Worm (Caenorhabditis elegans): ENCODE measurements around the gene K08B4.7.

The K08B4.7 gene

DNA sequence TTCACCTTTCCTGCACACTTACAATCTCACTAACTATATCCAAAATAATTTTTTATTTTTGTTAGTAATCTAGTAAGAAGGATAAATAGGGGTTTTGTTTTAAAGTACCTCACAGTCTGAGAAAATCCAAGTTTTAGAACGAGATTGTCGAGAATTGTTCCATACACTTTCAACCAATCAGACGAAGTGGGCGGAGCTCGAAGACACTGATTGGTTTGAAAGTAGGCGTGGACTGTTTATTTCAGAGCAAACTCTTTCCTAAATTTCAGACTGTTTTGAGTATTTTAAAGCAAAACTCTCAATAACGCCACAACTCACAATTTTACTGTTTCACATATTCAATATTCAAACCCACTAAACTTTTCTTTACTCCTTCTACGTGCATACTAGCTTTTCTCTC, 21.2 kb downstream of the K08B4.7 start:
- TF ChIP-seq lsy-2 (tag; optimal IDR thresholded peaks at IDR 0.05), result no peak
- TF ChIP-seq jun-1 (tag; optimal IDR thresholded peaks at IDR 0.05), result no peak
- TF ChIP-seq zfp-3 (GFP tag; conservative IDR thresholded peaks at IDR 0.05), result no peak
- no peak for TF ChIP-seq nhr-28 (tag; optimal IDR thresholded peaks at IDR 0.05)
- TF ChIP-seq ces-1 (GFP tag; optimal IDR thresholded peaks at IDR 0.05), result no peak
- no peak for TF ChIP-seq ZK337.2 (GFP tag; IDR thresholded peaks at IDR 0.05)
- no peak for TF ChIP-seq set-16 (GFP tag; IDR thresholded peaks at IDR 0.05)
- no peak for TF ChIP-seq zip-11 (GFP tag; IDR thresholded peaks at IDR 0.05)
- TF ChIP-seq spr-1 (tag; optimal IDR thresholded peaks at IDR 0.05), result no peak
- TF ChIP-seq cey-2 (tag; optimal IDR thresholded peaks at IDR 0.05; ENCODE audit: borderline replicate concordance, insufficient read depth), result no peak
- no peak for TF ChIP-seq daf-8 (GFP tag; IDR thresholded peaks at IDR 0.05)
- no peak for TF ChIP-seq zag-1 (tag; optimal IDR thresholded peaks at IDR 0.05)
- TF ChIP-seq pqm-1 (tag; optimal IDR thresholded peaks at IDR 0.05), result no peak

DNA sequence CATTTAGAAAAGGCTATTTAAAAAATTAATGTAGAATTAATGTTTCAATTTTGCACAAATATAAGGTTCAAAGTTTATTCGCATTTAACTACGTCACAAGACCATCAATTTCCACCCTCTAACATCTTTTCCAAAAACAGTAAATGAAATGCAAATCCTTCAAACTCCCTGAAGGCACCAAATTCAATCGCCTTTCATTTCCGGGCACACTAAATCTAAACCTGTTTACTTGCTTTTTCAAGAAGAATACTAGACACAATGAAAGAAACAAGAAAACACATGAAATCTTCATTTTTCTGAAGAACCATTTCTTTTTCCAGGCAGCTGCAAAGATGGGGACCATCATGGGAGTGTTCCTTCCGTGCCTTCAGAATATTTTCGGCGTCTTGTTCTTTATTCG, 27.0 kb downstream of the K08B4.7 start:
- TF ChIP-seq dmd-8 (GFP tag; IDR thresholded peaks at IDR 0.05), result no peak
- no peak for TF ChIP-seq daf-12 (tag; optimal IDR thresholded peaks at IDR 0.05)
- TF ChIP-seq fkh-10 (GFP tag; optimal IDR thresholded peaks at IDR 0.05), result peak; percentile 75
- TF ChIP-seq F37D6.2 (tag; optimal IDR thresholded peaks at IDR 0.05), result no peak
- no peak for TF ChIP-seq ZK337.2 (GFP tag; IDR thresholded peaks at IDR 0.05)
- no peak for TF ChIP-seq nhr-28 (tag; optimal IDR thresholded peaks at IDR 0.05)
- no peak for TF ChIP-seq nhr-77 (tag; optimal IDR thresholded peaks at IDR 0.05)
- TF ChIP-seq F26F4.8 (GFP tag; conservative IDR thresholded peaks at IDR 0.05), result no peak
- TF ChIP-seq nhr-6 (tag; optimal IDR thresholded peaks at IDR 0.05), result no peak
- no peak for TF ChIP-seq ZK546.5 (tag; optimal IDR thresholded peaks at IDR 0.05)
- peak; percentile 31 for TF ChIP-seq ces-1 (GFP tag; optimal IDR thresholded peaks at IDR 0.05)
- TF ChIP-seq saeg-2 (GFP tag; IDR thresholded peaks at IDR 0.05), result no peak

DNA sequence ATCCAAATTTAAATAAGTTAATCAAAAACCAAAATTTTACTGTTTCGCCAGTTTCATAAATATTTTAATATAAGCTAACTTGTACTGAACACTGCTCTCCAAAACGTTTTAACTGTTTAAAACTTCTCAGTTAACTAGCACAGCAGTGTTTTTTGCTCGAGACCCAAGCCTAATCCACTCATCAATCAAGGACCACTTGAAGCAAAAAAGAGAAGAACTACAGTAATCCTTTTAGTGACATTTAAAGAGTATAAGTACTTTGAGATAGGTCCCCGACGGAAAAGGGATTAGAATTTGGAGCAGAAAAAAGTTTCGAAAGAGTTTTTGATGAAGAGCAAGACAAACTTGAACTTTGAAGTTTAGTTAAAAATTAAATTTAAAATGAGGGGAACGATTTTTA, 27.6 kb downstream of the K08B4.7 start:
- TF ChIP-seq D1046.2 (GFP tag; IDR thresholded peaks at IDR 0.05) (no peak), lsy-2 (tag; optimal IDR thresholded peaks at IDR 0.05) (peak in 1 of 2 experiments; percentile 54), ceh-20 (GFP tag; IDR thresholded peaks at IDR 0.05) (peak; percentile 62; the same call in 1 of the 2 replicates)

DNA sequence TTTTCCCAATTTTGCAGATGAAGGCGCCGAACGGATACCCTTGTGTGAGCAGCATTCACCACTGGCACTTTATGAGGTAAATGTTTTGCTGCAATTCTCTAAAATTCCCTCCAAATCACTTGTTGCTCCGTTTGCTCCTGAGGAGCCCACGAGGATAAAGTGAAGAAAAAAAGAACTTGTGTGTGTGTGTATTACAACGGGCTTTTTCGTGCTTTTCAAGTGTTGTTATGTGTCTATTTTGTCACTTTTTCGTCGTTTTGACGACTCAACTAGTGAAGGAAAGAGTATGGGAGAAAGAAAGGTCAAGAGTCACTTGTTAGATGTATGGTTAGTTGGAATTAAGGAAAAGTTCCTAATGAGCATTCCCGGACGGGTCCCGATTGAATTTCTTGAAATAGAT, 30.1 kb downstream of the K08B4.7 start:
- no peak for TF ChIP-seq D1046.2 (GFP tag; IDR thresholded peaks at IDR 0.05)
- peak in 1 of 2 experiments; percentile 94 for TF ChIP-seq unc-62 (GFP tag; optimal IDR thresholded peaks at IDR 0.05 in 1 of 2)
- TF ChIP-seq unc-62 (tag; optimal IDR thresholded peaks at IDR 0.05), result no peak

DNA sequence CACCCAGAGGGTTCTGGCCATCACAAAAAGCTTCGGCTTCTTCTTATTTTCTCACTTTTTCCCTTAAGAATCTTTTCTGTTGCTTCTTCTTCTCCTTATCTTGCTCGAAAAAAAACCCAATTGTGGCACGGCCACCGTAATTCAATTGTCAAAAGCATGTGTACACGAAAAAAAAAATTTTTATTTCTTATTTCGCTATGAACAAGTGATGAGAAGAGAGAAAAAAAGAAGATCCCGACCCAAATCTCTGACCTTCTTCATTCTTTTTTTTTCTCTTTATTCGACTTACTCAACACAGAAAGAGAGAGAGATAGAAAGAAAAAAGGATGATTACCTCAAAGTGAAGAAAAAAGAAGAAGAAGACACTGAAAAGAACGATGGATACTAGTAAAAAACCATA, 31.3 kb downstream of the K08B4.7 start:
- TF ChIP-seq nhr-102 (tag; optimal IDR thresholded peaks at IDR 0.05) (no peak), ces-1 (GFP tag; optimal IDR thresholded peaks at IDR 0.05) (peak; percentile 75), egl-27 (tag; optimal IDR thresholded peaks at IDR 0.05) (no peak), ctbp-1 (GFP tag; IDR thresholded peaks at IDR 0.05) (peak; percentile 41; the same call in 1 of the 2 replicates), hlh-30 (tag; optimal IDR thresholded peaks at IDR 0.05; ENCODE audit: insufficient read depth) (peak; percentile 8), dmd-8 (GFP tag; IDR thresholded peaks at IDR 0.05) (no peak)

DNA sequence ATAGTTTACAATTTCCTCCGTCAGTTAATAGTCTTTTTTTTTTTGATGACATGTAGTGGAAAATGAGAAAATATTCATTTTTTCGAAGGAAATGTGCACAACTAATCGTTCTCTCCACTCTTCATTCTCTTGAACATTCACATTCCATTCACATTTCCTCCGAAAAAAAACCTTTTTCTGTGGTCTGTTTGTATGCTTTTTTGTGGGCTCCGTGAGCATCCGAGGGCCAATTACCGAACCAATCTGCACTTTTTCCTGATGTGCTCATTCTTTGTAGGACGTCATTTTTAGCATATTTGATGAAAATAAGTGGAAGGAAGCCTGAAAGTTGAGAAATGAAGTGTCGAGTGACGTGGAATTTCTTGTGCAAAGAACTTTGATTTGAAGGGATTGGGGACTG, 32.5 kb downstream of the K08B4.7 start:
- peak in 1 of 2 experiments; percentile 1 for TF ChIP-seq unc-62 (GFP tag; optimal IDR thresholded peaks at IDR 0.05 in 1 of 2)
- no peak for TF ChIP-seq unc-62 (tag; optimal IDR thresholded peaks at IDR 0.05)
- no peak for TF ChIP-seq T20F7.1 (GFP tag; optimal IDR thresholded peaks at IDR 0.05)
- TF ChIP-seq F44E2.7 (GFP tag; IDR thresholded peaks at IDR 0.05), result no peak
- no peak for TF ChIP-seq vab-7 (GFP tag; IDR thresholded peaks at IDR 0.05)
- peak; percentile 96 for TF ChIP-seq aha-1 (tag)
- no peak for TF ChIP-seq sdz-12 (GFP tag; optimal IDR thresholded peaks at IDR 0.05)
- TF ChIP-seq snpc-1.2 (GFP tag; IDR thresholded peaks at IDR 0.05), result no peak
- TF ChIP-seq saeg-2 (GFP tag; IDR thresholded peaks at IDR 0.05), result no peak

Measured in whole organism, L4 larva.